Worm (Caenorhabditis elegans) whole organism, L2 larva: ENCODE data around the gene lipl-2.

Experiments
- C34F6.9 ChIP-seq: fragments of 150-350 bp; optimal IDR thresholded peaks from 2 replicates; lab custom pipeline; 2014; ENCODE audit warnings: missing biosample characterization, missing genetic modification characterization
- lin-13 ChIP-seq: fragments of 150-350 bp; optimal IDR thresholded peaks from 2 replicates; lab custom pipeline; 2014; ENCODE audit warnings: missing biosample characterization, missing genetic modification reagents, missing genetic modification characterization
- mdl-1 ChIP-seq, 2 experiments: fragments of 150-350 bp in 1 of 2; sonication (generic microtip) in 1 of 2; optimal IDR thresholded peaks; 2 replicates each; lab custom pipeline; 2017; ENCODE audit warnings: missing biosample characterization in 2 of 2, missing genetic modification characterization in 2 of 2
- nhr-11 ChIP-seq: fragments of 150-350 bp; optimal IDR thresholded peaks from 2 replicates; lab custom pipeline; 2014; ENCODE audit warnings: missing biosample characterization, missing genetic modification characterization
- nhr-23 ChIP-seq: fragments of 150-350 bp; optimal IDR thresholded peaks from 2 replicates; lab custom pipeline; 2014; ENCODE audit warnings: missing biosample characterization, missing genetic modification reagents, missing genetic modification characterization
- nhr-77 ChIP-seq: fragments of 150-350 bp; optimal IDR thresholded peaks from 2 replicates; lab custom pipeline; 2014; ENCODE audit warnings: missing biosample characterization, missing genetic modification characterization
- skn-1 ChIP-seq: sonication (generic microtip); optimal IDR thresholded peaks from 2 replicates; lab custom pipeline; 2017; ENCODE audit warnings: missing biosample characterization, missing genetic modification characterization
- unc-39 ChIP-seq: fragments of 150-350 bp; optimal IDR thresholded peaks from 2 replicates; lab custom pipeline; 2014; ENCODE audit warnings: missing biosample characterization, missing genetic modification characterization

DNA sequence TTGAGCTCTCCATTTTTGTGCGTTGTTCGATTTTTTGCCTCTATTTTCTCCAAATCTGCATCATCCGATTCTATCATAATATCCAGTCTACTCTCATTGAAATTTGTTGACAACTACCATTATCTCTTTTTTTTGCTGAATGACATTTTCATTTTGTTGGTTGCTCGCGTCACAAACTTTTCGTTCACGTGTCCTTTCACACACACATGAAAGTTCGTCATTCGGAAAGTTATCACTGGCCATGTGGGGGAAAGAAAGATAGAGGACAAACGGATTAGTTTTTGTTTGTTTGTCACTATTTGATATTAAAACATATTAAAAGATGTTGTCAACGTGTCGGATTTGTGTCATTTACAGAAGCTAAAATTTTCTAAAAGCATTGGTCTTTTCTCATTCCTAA is 3.6 kb downstream of the lipl-2 start:
- TF ChIP-seq nhr-11 (no peak), C34F6.9 (tag; lab: Kevin White, UChicago) (no peak), nhr-23 (tag; lab: Kevin White, UChicago) (no peak), nhr-77 (no peak), mdl-1 (tag; optimal IDR thresholded peaks at IDR 0.05; lab: Kevin White, UChicago) (no peak), unc-39 (tag; lab: Kevin White, UChicago) (no peak), skn-1 (no peak), lin-13 (no peak)
